Worm (Caenorhabditis elegans) whole organism, L1 larva: ENCODE results near the gene Y59H11AM.4.

ENCODE experiments used
- aly-2 ChIP-seq: fragments of 150-350 bp; optimal IDR thresholded peaks from 2 replicates; lab custom pipeline; 2014; ENCODE audit warnings: missing biosample characterization, missing genetic modification characterization
- ceh-82 ChIP-seq, 3 experiments: fragments of 150-350 bp in 1 of 3; sonication (generic microtip) in 2 of 3; optimal IDR thresholded peaks; 2 replicates each; lab custom pipeline; 2014 to 2017; ENCODE audit warnings: missing biosample characterization in 3 of 3, missing genetic modification characterization in 3 of 3
- ceh-88 ChIP-seq: fragments of 200-800 bp; sonication (Bioruptor generic); IDR thresholded peaks from 2 replicates; pipeline ENCODE4 v1.3.6; 2022; ENCODE audit warnings: missing genetic modification characterization, missing compliant biosample characterization
- elt-3 ChIP-seq, 6 experiments: fragments of 150-350 bp in 1 of 6; sonication (generic microtip); optimal IDR thresholded peaks; 2 replicates each; lab custom pipeline; 2017 to 2018; ENCODE audit warnings: missing biosample characterization in 6 of 6, missing genetic modification characterization in 6 of 6, inconsistent platforms in 1 of 6
- fos-1 ChIP-seq: fragments of 150-350 bp; optimal IDR thresholded peaks from 2 replicates; lab custom pipeline; 2014; ENCODE audit warnings: missing biosample characterization, missing genetic modification characterization
- mdl-1 ChIP-seq, 2 experiments: fragments of 150-350 bp; optimal IDR thresholded peaks; 2 replicates each; lab custom pipeline; 2014 to 2017; ENCODE audit warnings: missing biosample characterization in 2 of 2, missing genetic modification characterization in 2 of 2, inconsistent platforms in 1 of 2
- nhr-12 ChIP-seq: sonication (generic microtip); optimal IDR thresholded peaks from 2 replicates; lab custom pipeline; 2017; ENCODE audit warnings: missing biosample characterization, missing genetic modification characterization
- rnt-1 ChIP-seq: sonication (generic microtip); optimal IDR thresholded peaks from 2 replicates; lab custom pipeline; 2016; ENCODE audit warnings: mild to moderate bottlenecking, missing genetic modification characterization, moderate library complexity, missing compliant biosample characterization
- snpc-4 ChIP-seq: fragments of 150-350 bp; optimal IDR thresholded peaks from 2 replicates; lab custom pipeline; 2014; ENCODE audit warnings: missing biosample characterization, missing genetic modification characterization
- sox-4 ChIP-seq: sonication (generic microtip); optimal IDR thresholded peaks from 2 replicates; lab custom pipeline; 2016; ENCODE audit warnings: missing genetic modification characterization, missing compliant biosample characterization
- swsn-7 ChIP-seq: sonication (generic microtip); optimal IDR thresholded peaks from 2 replicates; lab custom pipeline; 2016; ENCODE audit warnings: missing genetic modification characterization, missing compliant biosample characterization
- tbx-2 ChIP-seq: sonication (generic microtip); optimal IDR thresholded peaks from 2 replicates; lab custom pipeline; 2016; ENCODE audit warnings: missing genetic modification characterization, missing compliant biosample characterization

- TF ChIP-seq aly-2 (tag; lab: Kevin White, UChicago) (no peak), ceh-82 (tag; optimal IDR thresholded peaks at IDR 0.05; lab: Kevin White, UChicago) (no peak), snpc-4 (no peak), swsn-7 (tag; lab: Kevin White, UChicago) (no peak), tbx-2 (tag; lab: Kevin White, UChicago) (no peak), ceh-88 (no peak), elt-3 (tag; optimal IDR thresholded peaks at IDR 0.05; lab: Kevin White, UChicago) (no peak), rnt-1 (tag; lab: Kevin White, UChicago) (no peak), mdl-1 (tag; optimal IDR thresholded peaks at IDR 0.05; lab: Kevin White, UChicago) (no peak), fos-1 (tag; lab: Kevin White, UChicago) (no peak), nhr-12 (tag; lab: Kevin White, UChicago) (no peak), sox-4 (tag; lab: Kevin White, UChicago) (no peak)
Observed at ce11 chrIV:8608934-8609333, 38.8 kb upstream of the Y59H11AM.4 start, which contains the start of gene F42A9.6.
